Worm (Caenorhabditis elegans) whole organism, young adult: ENCODE measurements around the gene F59A6.10.

Experiments
- B0261.1 ChIP-seq: sonication (generic microtip); optimal IDR thresholded peaks from 2 replicates; lab custom pipeline; 2016; ENCODE audit warnings: mild to moderate bottlenecking, missing genetic modification characterization, moderate library complexity, missing compliant biosample characterization
- cebp-2 ChIP-seq: fragments of 200-800 bp; sonication (Bioruptor generic); IDR thresholded peaks from 2 replicates; pipeline ENCODE4 v1.3.6; 2022; ENCODE audit warnings: missing genetic modification characterization, missing compliant biosample characterization
- ceh-91 ChIP-seq: fragments of 200-800 bp; sonication (Bioruptor generic); IDR thresholded peaks from 2 replicates; pipeline ENCODE4 v1.3.6; 2022; ENCODE audit warnings: missing genetic modification reagents, missing genetic modification characterization, missing compliant biosample characterization
- dpl-1 ChIP-seq: fragments of 150-350 bp; optimal IDR thresholded peaks from 2 replicates; lab custom pipeline; 2014; ENCODE audit warnings: missing biosample characterization, missing genetic modification reagents, missing genetic modification characterization
- egl-44 ChIP-seq: fragments of 200-800 bp; sonication (Bioruptor generic); IDR thresholded peaks from 2 replicates; pipeline ENCODE4 v1.3.6; 2022; ENCODE audit warnings: missing genetic modification reagents, missing genetic modification characterization, missing compliant biosample characterization
- nfya-1 ChIP-seq: sonication (generic microtip); optimal IDR thresholded peaks from 2 replicates; lab custom pipeline; 2017; ENCODE audit warnings: antibody characterized with exemption, missing compliant biosample characterization, missing genetic modification characterization, borderline replicate concordance; ENCODE audit not compliant: insufficient read depth
- nhr-120 ChIP-seq: fragments of 200-800 bp; sonication (Bioruptor generic); IDR thresholded peaks from 2 replicates; pipeline ENCODE4 v1.3.6; 2022; ENCODE audit warnings: missing genetic modification characterization, missing compliant biosample characterization
- pha-4 ChIP-seq: fragments of 150-350 bp; sonication (generic microtip); optimal IDR thresholded peaks from 2 replicates; lab custom pipeline; 2014; ENCODE audit warnings: missing biosample characterization, missing genetic modification reagents, missing genetic modification characterization

- TF ChIP-seq B0261.1 = no peak
- no peak for TF ChIP-seq pha-4 (tag; lab: Kevin White, UChicago)
- TF ChIP-seq nfya-1 (tag; lab: Kevin White, UChicago) = no peak
- TF ChIP-seq egl-44 (GFP tag; lab: Robert Waterston, UW) = no peak
- TF ChIP-seq nhr-120 (GFP tag; lab: Robert Waterston, UW) = no peak
- no peak for TF ChIP-seq dpl-1 (GFP tag; lab: Kevin White, UChicago)
- TF ChIP-seq ceh-91 (GFP tag; lab: Robert Waterston, UW) = no peak
- TF ChIP-seq cebp-2 (GFP tag; lab: Robert Waterston, UW) = no peak
These were observed 1.9 kb upstream of the F59A6.10 start for ce11 chrII:5001866-5002265.
